Fruit fly (Drosophila melanogaster) whole organism, embryonic: ENCODE measurements around the gene CG2059.
A peak's percentile ranks its signal among the peaks of the same experiment; 100 is the strongest.

Experiments
- Atf3 ChIP-seq: fragments of 200-800 bp; sonication (Bioruptor generic); optimal IDR thresholded peaks from 3 replicates; lab custom pipeline; 2016; ENCODE audit warnings: missing biosample characterization, missing genetic modification characterization
- CG10654 ChIP-seq: fragments of 200-800 bp; sonication (Bioruptor generic); optimal IDR thresholded peaks from 2 replicates; lab custom pipeline; 2016; ENCODE audit warnings: missing biosample characterization, missing genetic modification characterization
- CG11093 ChIP-seq: fragments of 200-800 bp; sonication (Bioruptor generic); IDR thresholded peaks from 3 replicates; pipeline ENCODE4 v1.3.6; 2022; ENCODE audit warnings: missing biosample characterization, missing genetic modification characterization
- CG13296 ChIP-seq: fragments of 200-800 bp; sonication (Bioruptor generic); optimal IDR thresholded peaks from 3 replicates; lab custom pipeline; 2018; ENCODE audit warnings: missing biosample characterization, mild to moderate bottlenecking, missing genetic modification characterization
- CG13894 ChIP-seq: fragments of 200-800 bp; sonication (Bioruptor generic); optimal IDR thresholded peaks from 3 replicates; lab custom pipeline; 2018; ENCODE audit warnings: missing biosample characterization, mild to moderate bottlenecking, missing genetic modification characterization, moderate library complexity
- CG15479 ChIP-seq: fragments of 200-800 bp; sonication (Bioruptor generic); optimal IDR thresholded peaks from 3 replicates; lab custom pipeline; 2019; ENCODE audit warnings: missing biosample characterization, mild to moderate bottlenecking, missing genetic modification characterization, moderate library complexity
- CG15514 ChIP-seq: fragments of 200-800 bp; sonication (Bioruptor generic); optimal IDR thresholded peaks from 3 replicates; lab custom pipeline; 2017; ENCODE audit warnings: missing biosample characterization, missing genetic modification characterization, mild to moderate bottlenecking, moderate library complexity, missing genetic modification reagents
- CG15696 ChIP-seq: fragments of 200-800 bp; sonication (Bioruptor generic); optimal IDR thresholded peaks from 2 replicates; lab custom pipeline; 2019; ENCODE audit warnings: missing biosample characterization, mild to moderate bottlenecking, missing genetic modification characterization, moderate library complexity
- CG16813 ChIP-seq: fragments of 200-800 bp; sonication (Bioruptor generic); IDR thresholded peaks from 3 replicates; pipeline ENCODE4 v1.3.6; 2022; ENCODE audit warnings: missing biosample characterization, missing genetic modification characterization; ENCODE audit not compliant: partially characterized antibody
- CG2678 ChIP-seq: fragments of 200-800 bp; sonication (Bioruptor generic); optimal IDR thresholded peaks from 3 replicates; lab custom pipeline; 2019; ENCODE audit warnings: missing biosample characterization, mild to moderate bottlenecking, missing genetic modification characterization, moderate library complexity
- CG31224 ChIP-seq: fragments of 200-800 bp; sonication (Bioruptor generic); IDR thresholded peaks from 2 replicates; pipeline ENCODE4 v1.3.6; 2022; ENCODE audit warnings: missing biosample characterization, missing genetic modification characterization
- CG32772 ChIP-seq: fragments of 200-800 bp; sonication (Bioruptor generic); IDR thresholded peaks from 2 replicates; pipeline ENCODE4 v1.3.6; 2022; ENCODE audit warnings: missing biosample characterization, missing genetic modification characterization
- CG3407 ChIP-seq: fragments of 200-800 bp; sonication (Bioruptor generic); optimal IDR thresholded peaks from 2 replicates; lab custom pipeline; 2018; ENCODE audit warnings: missing biosample characterization, mild to moderate bottlenecking, missing genetic modification characterization
- CG34224 ChIP-seq: fragments of 200-800 bp; sonication (Bioruptor generic); IDR thresholded peaks from 3 replicates; pipeline ENCODE4 v1.3.6; 2022; ENCODE audit warnings: missing biosample characterization, missing genetic modification characterization; ENCODE audit not compliant: partially characterized antibody
- CG3726 ChIP-seq: fragments of 200-800 bp; sonication (Bioruptor generic); IDR thresholded peaks from 3 replicates; pipeline ENCODE4, ENCODE4 v1.3.6; 2022; ENCODE audit warnings: missing biosample characterization, missing genetic modification characterization
- CG6175 ChIP-seq: fragments of 200-800 bp; sonication (Bioruptor generic); IDR thresholded peaks from 3 replicates; pipeline ENCODE4 v1.3.6; 2022; ENCODE audit warnings: missing biosample characterization, missing genetic modification characterization
- CG6272 ChIP-seq: fragments of 200-800 bp; sonication (Bioruptor generic); IDR thresholded peaks from 2 replicates; pipeline ENCODE4 v1.3.6; 2022; ENCODE audit warnings: missing biosample characterization, missing genetic modification characterization
- CG6683 ChIP-seq: fragments of 200-800 bp; sonication (Bioruptor generic); optimal IDR thresholded peaks from 2 replicates; lab custom pipeline; 2017; ENCODE audit warnings: missing biosample characterization, mild to moderate bottlenecking, missing genetic modification characterization, missing genetic modification reagents
- CG8089 ChIP-seq: fragments of 200-800 bp; sonication (Bioruptor generic); optimal IDR thresholded peaks from 3 replicates; lab custom pipeline; 2016; ENCODE audit warnings: missing biosample characterization, missing genetic modification characterization
- CHES-1-like ChIP-seq: fragments of 200-800 bp; sonication (Bioruptor generic); optimal IDR thresholded peaks from 2 replicates; lab custom pipeline; 2016; ENCODE audit warnings: missing biosample characterization, missing genetic modification characterization
- Dek ChIP-seq: fragments of 200-800 bp; sonication (Bioruptor generic); optimal IDR thresholded peaks from 3 replicates; lab custom pipeline; 2019; ENCODE audit warnings: missing biosample characterization, mild to moderate bottlenecking, missing genetic modification characterization, moderate library complexity
- Doc2 ChIP-seq: fragments of 200-800 bp; sonication (Bioruptor generic); IDR thresholded peaks from 2 replicates; pipeline ENCODE4 v1.3.6; 2022; ENCODE audit warnings: missing biosample characterization, missing genetic modification characterization
- Hr39 ChIP-seq: fragments of >200 bp; optimal IDR thresholded peaks from 2 replicates; lab custom pipeline; 2017
- Jarid2 ChIP-seq: fragments of 200-800 bp; sonication (Bioruptor generic); optimal IDR thresholded peaks from 3 replicates; lab custom pipeline; 2017; ENCODE audit warnings: mild to moderate bottlenecking, missing biosample characterization, missing genetic modification reagents, missing genetic modification characterization
- Mes4 ChIP-seq: fragments of 200-800 bp; sonication (Bioruptor generic); optimal IDR thresholded peaks from 2 replicates; lab custom pipeline; 2016; ENCODE audit warnings: missing biosample characterization, missing genetic modification characterization
- Opbp ChIP-seq: fragments of 200-800 bp; sonication (Bioruptor generic); IDR thresholded peaks from 3 replicates; pipeline ENCODE4 v1.3.6; 2022; ENCODE audit warnings: missing biosample characterization, missing genetic modification characterization; ENCODE audit not compliant: partially characterized antibody
- Stat92E ChIP-seq, 3 experiments: fragments of >200 bp in 2 of 3; fragments of 200-800 bp in 1 of 3; sonication (Bioruptor generic) in 1 of 3; optimal IDR thresholded peaks; 2 replicates each; lab custom pipeline; 2017 to 2019; ENCODE audit warnings: missing biosample characterization in 3 of 3, missing genetic modification characterization in 3 of 3, mild to moderate bottlenecking in 1 of 3, moderate library complexity in 1 of 3
- Taf1 ChIP-seq: fragments of 200-800 bp; sonication (Bioruptor generic); IDR thresholded peaks from 2 replicates; pipeline ENCODE4 v1.3.6; 2022; ENCODE audit warnings: missing biosample characterization, missing genetic modification characterization
- Trl ChIP-seq, 3 experiments: fragments of >200 bp in 2 of 3; fragments of 200-800 bp in 1 of 3; sonication (Bioruptor generic) in 1 of 3; optimal IDR thresholded peaks; 2 replicates in 1 of 3; 3 replicates in 2 of 3; lab custom pipeline; 2016 to 2017; ENCODE audit warnings: missing biosample characterization in 1 of 3, missing genetic modification characterization in 1 of 3
- ash1 ChIP-seq: fragments of 200-800 bp; sonication (Bioruptor generic); optimal IDR thresholded peaks from 2 replicates; lab custom pipeline; 2018; ENCODE audit warnings: missing biosample characterization, mild to moderate bottlenecking, missing genetic modification characterization
- bbx ChIP-seq: fragments of 200-800 bp; sonication (Bioruptor generic); IDR thresholded peaks from 2 replicates; pipeline ENCODE4 v1.3.6; 2022; ENCODE audit warnings: missing biosample characterization, missing genetic modification characterization; ENCODE audit not compliant: partially characterized antibody
- crol ChIP-seq: fragments of 200-800 bp; sonication (Bioruptor generic); IDR thresholded peaks from 2 replicates; pipeline ENCODE4 v1.3.6; 2022; ENCODE audit warnings: missing biosample characterization, missing genetic modification characterization
- dan ChIP-seq: fragments of 200-800 bp; sonication (Bioruptor generic); IDR thresholded peaks from 2 replicates; pipeline ENCODE4 v1.3.6; 2022; ENCODE audit warnings: missing biosample characterization, missing genetic modification characterization
- dpn ChIP-seq, 2 experiments: fragments of 200-800 bp; sonication (Bioruptor generic); optimal IDR thresholded peaks; 3 replicates each; lab custom pipeline; 2016; ENCODE audit warnings: missing biosample characterization in 2 of 2, missing genetic modification characterization in 2 of 2
- ewg ChIP-seq: fragments of 200-800 bp; sonication (Bioruptor generic); optimal IDR thresholded peaks from 3 replicates; lab custom pipeline; 2017; ENCODE audit warnings: mild to moderate bottlenecking, missing biosample characterization, missing genetic modification reagents, missing genetic modification characterization
- fd64A ChIP-seq: fragments of 200-800 bp; sonication (Bioruptor generic); optimal IDR thresholded peaks from 3 replicates; lab custom pipeline; 2018; ENCODE audit warnings: missing biosample characterization, mild to moderate bottlenecking, missing genetic modification characterization
- gfzf ChIP-seq: fragments of 200-800 bp; sonication (Bioruptor generic); optimal IDR thresholded peaks from 2 replicates; lab custom pipeline; 2016; ENCODE audit warnings: missing biosample characterization, mild to moderate bottlenecking, missing genetic modification characterization, moderate library complexity
- hbn ChIP-seq: fragments of 200-800 bp; sonication (Bioruptor generic); IDR thresholded peaks from 2 replicates; pipeline ENCODE4 v1.3.6; 2022; ENCODE audit warnings: missing biosample characterization, missing genetic modification characterization; ENCODE audit not compliant: partially characterized antibody
- insv ChIP-seq, 2 experiments: fragments of 200-800 bp; sonication (Bioruptor generic); optimal IDR thresholded peaks; 3 replicates each; lab custom pipeline; 2016 to 2018; ENCODE audit warnings: missing biosample characterization in 2 of 2, missing genetic modification characterization in 2 of 2
- ken ChIP-seq: fragments of 200-800 bp; sonication (Bioruptor generic); IDR thresholded peaks from 3 replicates; pipeline ENCODE4 v1.3.6; 2022; ENCODE audit warnings: missing biosample characterization, missing genetic modification characterization
- lov ChIP-seq, 2 experiments: fragments of 200-800 bp in 1 of 2; fragments of >200 bp in 1 of 2; sonication (Bioruptor generic) in 1 of 2; IDR thresholded peaks in 1 of 2; optimal IDR thresholded peaks in 1 of 2; 2 replicates in 1 of 2; 3 replicates in 1 of 2; pipeline versions ENCODE4 v1.3.6 to Lab custom; 2017 to 2022; ENCODE audit warnings: missing biosample characterization in 1 of 2, missing genetic modification characterization in 1 of 2
- mam ChIP-seq: fragments of 200-800 bp; sonication (Bioruptor generic); optimal IDR thresholded peaks from 3 replicates; lab custom pipeline; 2016; ENCODE audit warnings: missing biosample characterization, missing genetic modification characterization
- pan ChIP-seq, 4 experiments: fragments of >200 bp in 3 of 4; fragments of 200-800 bp in 1 of 4; sonication (Bioruptor generic) in 1 of 4; optimal IDR thresholded peaks in 3 of 4; IDR thresholded peaks in 1 of 4; 2 replicates each; pipeline versions ENCODE4 v1.3.6 to Lab custom; 2017 to 2022; ENCODE audit warnings: missing biosample characterization in 2 of 4, missing genetic modification characterization in 2 of 4, mixed read lengths in 1 of 4
- psq ChIP-seq: fragments of 200-800 bp; sonication (Bioruptor generic); optimal IDR thresholded peaks from 2 replicates; lab custom pipeline; 2017; ENCODE audit warnings: missing biosample characterization, missing genetic modification characterization
- sc ChIP-seq, 3 experiments: fragments of >200 bp in 2 of 3; fragments of 200-800 bp in 1 of 3; sonication (Bioruptor generic) in 1 of 3; optimal IDR thresholded peaks; 2 replicates in 2 of 3; 3 replicates in 1 of 3; lab custom pipeline; 2017; ENCODE audit warnings: mild to moderate bottlenecking in 1 of 3, missing biosample characterization in 1 of 3, missing genetic modification characterization in 1 of 3, missing genetic modification reagents in 1 of 3
- sisA ChIP-seq: fragments of 200-800 bp; sonication (Bioruptor generic); IDR thresholded peaks from 2 replicates; pipeline ENCODE4 v1.3.6; 2022; ENCODE audit warnings: missing biosample characterization, missing genetic modification characterization
- trem ChIP-seq: fragments of 200-800 bp; optimal IDR thresholded peaks from 3 replicates; lab custom pipeline; 2019; ENCODE audit warnings: missing biosample characterization, mild to moderate bottlenecking, missing genetic modification characterization, moderate library complexity
- z ChIP-seq: fragments of 200-800 bp; sonication (Bioruptor generic); IDR thresholded peaks from 3 replicates; pipeline ENCODE4 v1.3.6; 2022; ENCODE audit warnings: missing biosample characterization, missing genetic modification characterization

CG2059 gene

dm6 chrX:7332493-7332892 lies 46.3 kb downstream of the CG2059 start (continued):
- TF ChIP-seq Opbp (GFP tag; lab: Robert Waterston, UW) (no peak), CHES-1-like (peak; percentile 82), CG6175 (GFP tag; lab: Robert Waterston, UW) (peak; percentile 73; the same call in 2 of the 3 replicates), ewg (no peak), CG6683 (GFP tag; lab: Kevin White, UChicago) (no peak), CG6272 (GFP tag; lab: Robert Waterston, UW) (no peak), CG32772 (peak; percentile 47; the same call in 1 of the 2 replicates), lov (optimal IDR thresholded peaks at IDR 0.05; lab: Kevin White, UChicago) (no peak), lov (GFP tag; IDR thresholded peaks at IDR 0.05; lab: Robert Waterston, UW) (no peak), crol (GFP tag; lab: Robert Waterston, UW) (no peak), CG15479 (GFP tag; lab: Kevin White, UChicago) (no peak), CG8089 (GFP tag; lab: Kevin White, UChicago) (peak; percentile 60), Dek (tag; lab: Kevin White, UChicago) (peak; percentile 52), dan (GFP tag; lab: Robert Waterston, UW) (no peak), Doc2 (GFP tag; lab: Robert Waterston, UW) (no peak), Mes4 (GFP tag; lab: Kevin White, UChicago) (peak; percentile 47), Jarid2 (no peak), CG13894 (tag; lab: Kevin White, UChicago) (peak; percentile 55), ken (GFP tag; lab: Robert Waterston, UW) (0 out of 3 replicates have a peak, but pooled peaks have one; percentile 41), fd64A (GFP tag; lab: Kevin White, UChicago) (no peak), trem (tag; lab: Kevin White, UChicago) (no peak)

- no peak for TF ChIP-seq pan (optimal IDR thresholded peaks at IDR 0.05; lab: Kevin White, UChicago)
- TF ChIP-seq pan (GFP tag; optimal IDR thresholded peaks at IDR 0.05 in 1 of 2, IDR thresholded peaks at IDR 0.05 in 1 of 2): peak in 1 of 2 experiments; percentile 54
- TF ChIP-seq CG2678 (tag; lab: Kevin White, UChicago): peak; percentile 49
- peak; percentile 31 for TF ChIP-seq Atf3 (GFP tag; lab: Kevin White, UChicago)
- TF ChIP-seq hbn (GFP tag; lab: Robert Waterston, UW): no peak
- TF ChIP-seq dpn (GFP tag; optimal IDR thresholded peaks at IDR 0.05; lab: Kevin White, UChicago): peak in 1 of 2 experiments; percentile 14
- TF ChIP-seq Trl (optimal IDR thresholded peaks at IDR 0.05; lab: Kevin White, UChicago): no peak
- peak; percentile 29 for TF ChIP-seq Trl (GFP tag; optimal IDR thresholded peaks at IDR 0.05; lab: Kevin White, UChicago)
- TF ChIP-seq CG10654 (GFP tag; lab: Kevin White, UChicago): peak; percentile 39
- TF ChIP-seq CG31224 (GFP tag; lab: Robert Waterston, UW): no peak
- no peak for TF ChIP-seq CG34224
- TF ChIP-seq bbx: no peak
- TF ChIP-seq ash1 (GFP tag; lab: Kevin White, UChicago): no peak
- TF ChIP-seq Taf1 (GFP tag; lab: Robert Waterston, UW): no peak
- no peak for TF ChIP-seq sc (optimal IDR thresholded peaks at IDR 0.05; lab: Kevin White, UChicago)
- TF ChIP-seq sc (GFP tag; optimal IDR thresholded peaks at IDR 0.05; lab: Kevin White, UChicago): peak; percentile 51
- TF ChIP-seq CG13296: no peak
- TF ChIP-seq CG11093 (GFP tag; lab: Robert Waterston, UW): no peak
- TF ChIP-seq CG16813 (GFP tag; lab: Robert Waterston, UW): no peak
- no peak for TF ChIP-seq sisA (GFP tag; lab: Robert Waterston, UW)
- TF ChIP-seq CG3726: no peak
- peak in 1 of 2 experiments; percentile 16 for TF ChIP-seq insv (GFP tag; optimal IDR thresholded peaks at IDR 0.05; lab: Kevin White, UChicago)
- peak; percentile 58; the same call in 1 of the 3 replicates for TF ChIP-seq z (GFP tag; lab: Robert Waterston, UW)
- no peak for TF ChIP-seq mam (GFP tag; lab: Kevin White, UChicago)
- TF ChIP-seq Stat92E (GFP tag; optimal IDR thresholded peaks at IDR 0.05; lab: Kevin White, UChicago): no peak
- TF ChIP-seq CG15696 (tag; lab: Kevin White, UChicago): peak; percentile 86
- no peak for TF ChIP-seq gfzf (GFP tag; lab: Kevin White, UChicago)
- peak; percentile 9 for TF ChIP-seq psq (GFP tag; lab: Kevin White, UChicago)
- no peak for TF ChIP-seq Hr39 (lab: Kevin White, UChicago)
- TF ChIP-seq CG15514: no peak
- TF ChIP-seq CG3407 (GFP tag; lab: Kevin White, UChicago): peak; percentile 64
Observed at dm6 chrX:7333298-7333743, 47.2 kb downstream of the CG2059 start.
